Worm (Caenorhabditis elegans) whole organism, mixed stage, embryonic: ENCODE data around the gene M163.21.

Source experiments
- blmp-1 ChIP-seq: fragments of 150-350 bp; optimal IDR thresholded peaks from 2 replicates; lab custom pipeline; 2014; ENCODE audit warnings: missing biosample characterization, missing genetic modification characterization
- elt-1 ChIP-seq: sonication (generic microtip); optimal IDR thresholded peaks from 2 replicates; lab custom pipeline; 2017; ENCODE audit warnings: missing genetic modification characterization, mild to moderate bottlenecking, missing compliant biosample characterization, antibody characterized with exemption, moderate library complexity, borderline replicate concordance; ENCODE audit not compliant: insufficient read depth
- elt-3 ChIP-seq: fragments of 150-350 bp; optimal IDR thresholded peaks from 2 replicates; lab custom pipeline; 2014; ENCODE audit warnings: missing biosample characterization, missing genetic modification characterization
- hlh-1 ChIP-seq: fragments of 150-350 bp; optimal IDR thresholded peaks from 2 replicates; lab custom pipeline; 2014; ENCODE audit warnings: missing biosample characterization, missing genetic modification reagents, missing genetic modification characterization
- lsy-2 ChIP-seq: fragments of 150-350 bp; optimal IDR thresholded peaks from 2 replicates; lab custom pipeline; 2014; ENCODE audit warnings: missing biosample characterization, missing genetic modification characterization
- mab-5 ChIP-seq: fragments of 150-350 bp; optimal IDR thresholded peaks from 2 replicates; lab custom pipeline; 2014; ENCODE audit warnings: missing biosample characterization, missing genetic modification characterization
- mep-1 ChIP-seq: fragments of 150-350 bp; optimal IDR thresholded peaks from 2 replicates; lab custom pipeline; 2017; ENCODE audit warnings: missing biosample characterization, missing genetic modification reagents, missing genetic modification characterization, inconsistent platforms
- mls-2 ChIP-seq: sonication (generic microtip); optimal IDR thresholded peaks from 2 replicates; lab custom pipeline; 2016; ENCODE audit warnings: mild to moderate bottlenecking, missing genetic modification characterization, moderate library complexity, missing compliant biosample characterization
- nhr-12 ChIP-seq: fragments of 150-350 bp; optimal IDR thresholded peaks from 2 replicates; lab custom pipeline; 2014; ENCODE audit warnings: missing biosample characterization, missing genetic modification characterization
- nhr-237 ChIP-seq: fragments of 150-350 bp; optimal IDR thresholded peaks from 2 replicates; lab custom pipeline; 2014; ENCODE audit warnings: missing biosample characterization, missing genetic modification characterization
- nhr-28 ChIP-seq: fragments of 150-350 bp; optimal IDR thresholded peaks from 2 replicates; lab custom pipeline; 2014; ENCODE audit warnings: missing biosample characterization, missing genetic modification characterization
- snpc-4 ChIP-seq: fragments of 150-350 bp; optimal IDR thresholded peaks from 2 replicates; lab custom pipeline; 2014; ENCODE audit warnings: missing biosample characterization, missing genetic modification characterization
- unc-39 ChIP-seq: fragments of 150-350 bp; optimal IDR thresholded peaks from 2 replicates; lab custom pipeline; 2014; ENCODE audit warnings: missing biosample characterization, missing genetic modification characterization
- unc-62 ChIP-seq: fragments of 150-350 bp; optimal IDR thresholded peaks from 2 replicates; lab custom pipeline; 2014; ENCODE audit warnings: missing biosample characterization, missing genetic modification reagents, missing genetic modification characterization

DNA sequence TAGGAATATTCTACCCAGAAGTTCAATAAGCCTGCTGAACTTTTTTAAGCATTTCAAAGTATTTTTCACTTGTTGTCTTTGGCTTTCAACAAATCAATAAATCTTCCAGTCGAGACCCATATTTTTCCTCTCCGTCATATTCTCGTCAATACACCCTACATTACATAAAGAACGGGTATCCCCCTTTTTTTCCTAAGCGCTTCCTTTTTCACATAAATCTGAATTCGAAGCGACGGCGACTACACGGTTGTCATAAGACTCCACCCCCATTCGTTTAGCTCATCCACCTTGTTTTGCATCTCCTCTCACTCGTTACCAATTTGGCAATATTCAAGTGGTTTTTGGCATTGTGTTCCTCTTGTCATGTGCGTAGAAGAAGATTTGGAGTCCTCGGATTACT is 2.7 kb downstream of the M163.21 start, which contains the start of gene M163.9:
- TF ChIP-seq elt-3 (tag; lab: Kevin White, UChicago): no peak
- no peak for TF ChIP-seq unc-62 (GFP tag; lab: Kevin White, UChicago)
- TF ChIP-seq nhr-237: no peak
- TF ChIP-seq nhr-12 (tag; lab: Kevin White, UChicago): no peak
- TF ChIP-seq blmp-1: no peak
- no peak for TF ChIP-seq hlh-1 (tag; lab: Kevin White, UChicago)
- no peak for TF ChIP-seq mep-1 (tag; lab: Kevin White, UChicago)
- TF ChIP-seq mls-2 (tag; lab: Kevin White, UChicago): no peak
- TF ChIP-seq lsy-2: no peak
- no peak for TF ChIP-seq snpc-4 (tag; lab: Kevin White, UChicago)
- no peak for TF ChIP-seq elt-1
- no peak for TF ChIP-seq unc-39
- no peak for TF ChIP-seq mab-5 (tag; lab: Kevin White, UChicago)
- no peak for TF ChIP-seq nhr-28 (tag; lab: Kevin White, UChicago)
